Fruit fly (Drosophila melanogaster) S2 (cell line): ENCODE data around the gene Megf8.

Source experiments
- CG8478 ChIP-seq: fragments of >200 bp; optimal IDR thresholded peaks from 2 replicates; lab custom pipeline; 2018
- CTCF ChIP-seq, 2 experiments: fragments of >200 bp; optimal IDR thresholded peaks; 2 replicates each; lab custom pipeline; 2018

DNA sequence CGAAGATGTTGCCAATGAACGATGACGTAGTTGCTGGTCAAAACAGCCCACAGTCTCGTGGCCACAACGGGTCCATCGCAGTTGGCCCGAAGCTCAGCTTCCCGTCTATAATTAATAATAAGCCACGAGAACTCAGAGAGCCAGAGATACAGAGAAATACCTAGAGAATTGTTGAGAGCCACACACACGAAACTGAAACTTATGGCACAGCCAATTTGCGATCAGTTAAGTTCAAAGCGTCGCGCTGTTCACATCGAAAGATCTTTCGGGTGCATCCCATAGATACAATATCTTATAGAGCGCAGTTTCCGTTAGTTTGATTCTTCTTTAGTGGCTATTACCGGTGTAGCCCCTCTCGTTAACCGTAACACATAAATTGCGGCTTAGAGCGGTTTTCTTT lies 30.7 kb upstream of the Megf8 start:
- TF ChIP-seq CG8478 (lab: Kevin White, UChicago), result no peak
- no peak for TF ChIP-seq CTCF (optimal IDR thresholded peaks at IDR 0.05; lab: Kevin White, UChicago)
